Worm (Caenorhabditis elegans): ENCODE results near the gene cup-4.

DNA sequence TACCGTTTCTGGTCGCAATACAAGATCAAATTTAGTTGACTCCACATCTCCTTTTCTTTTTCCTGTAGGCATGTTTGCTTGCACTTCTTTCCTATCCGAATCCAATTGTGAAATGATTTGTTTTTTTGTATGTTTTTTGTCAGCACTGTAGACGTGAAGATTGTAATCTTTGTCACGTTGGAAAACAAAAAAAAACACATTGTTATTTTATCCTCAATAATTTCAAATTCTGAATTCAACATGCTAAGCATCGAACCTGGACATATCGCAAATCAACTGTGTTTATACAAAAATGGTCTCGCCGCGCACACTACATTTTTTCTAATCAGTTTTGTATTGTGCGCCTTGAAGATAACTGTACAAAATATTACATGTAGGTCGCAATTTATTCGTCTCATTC, 47.2 kb downstream of the cup-4 start, which contains the start of gene ZK688.12:
- TF ChIP-seq K12H6.12 (tag; optimal IDR thresholded peaks at IDR 0.05) (no peak), ceh-40 (GFP tag; IDR thresholded peaks at IDR 0.05) (no peak), ztf-22 (GFP tag; optimal IDR thresholded peaks at IDR 0.05) (no peak), rcor-1 (GFP tag; IDR thresholded peaks at IDR 0.05) (no peak), sea-2 (GFP tag; IDR thresholded peaks at IDR 0.05) (no peak), pha-4 (tag; optimal IDR thresholded peaks at IDR 0.05) (no peak), unc-62 (GFP tag; optimal IDR thresholded peaks at IDR 0.05) (no peak), hrde-1 (tag; optimal IDR thresholded peaks at IDR 0.05; ENCODE audit: borderline replicate concordance) (no peak), Y95B8A.8 (GFP tag; IDR thresholded peaks at IDR 0.05) (no peak), Y67H2A.10 (GFP tag; conservative IDR thresholded peaks at IDR 0.05) (no peak), F10E7.11 (tag; optimal IDR thresholded peaks at IDR 0.05) (no peak), tbx-9 (tag; optimal IDR thresholded peaks at IDR 0.05; ENCODE audit: borderline replicate concordance) (no peak)
